Worm (Caenorhabditis elegans): ENCODE data around the gene prp-19.

The prp-19 gene

DNA sequence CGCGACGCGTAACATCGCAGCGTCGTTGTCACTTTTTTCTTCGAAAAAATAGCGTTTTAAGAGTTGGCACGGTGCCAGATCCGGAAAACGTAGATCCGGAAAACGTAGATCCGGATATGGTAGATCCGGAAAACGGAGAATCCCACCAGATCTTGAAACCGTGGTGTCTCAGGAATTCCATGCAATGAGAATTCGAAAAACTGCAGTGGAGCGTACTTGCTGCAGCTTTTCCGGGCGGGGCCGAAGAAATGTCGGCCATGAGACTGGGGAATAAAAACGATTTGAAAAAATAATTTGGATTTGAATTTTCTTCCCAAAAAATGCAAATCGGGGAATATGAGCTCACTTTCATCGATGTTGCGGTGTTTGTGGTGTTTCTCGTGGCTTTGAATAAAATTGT, 625 bp upstream of the prp-19 start, which contains the start of gene K10D2.5 (continued):
- TF ChIP-seq sptf-1 (tag; optimal IDR thresholded peaks at IDR 0.05) (no peak), Y116A8C.19 (tag; optimal IDR thresholded peaks at IDR 0.05; ENCODE audit: borderline replicate concordance) (peak; percentile 84), egl-27 (tag; optimal IDR thresholded peaks at IDR 0.05) (peak in 1 of 2 experiments; percentile 14)

DNA sequence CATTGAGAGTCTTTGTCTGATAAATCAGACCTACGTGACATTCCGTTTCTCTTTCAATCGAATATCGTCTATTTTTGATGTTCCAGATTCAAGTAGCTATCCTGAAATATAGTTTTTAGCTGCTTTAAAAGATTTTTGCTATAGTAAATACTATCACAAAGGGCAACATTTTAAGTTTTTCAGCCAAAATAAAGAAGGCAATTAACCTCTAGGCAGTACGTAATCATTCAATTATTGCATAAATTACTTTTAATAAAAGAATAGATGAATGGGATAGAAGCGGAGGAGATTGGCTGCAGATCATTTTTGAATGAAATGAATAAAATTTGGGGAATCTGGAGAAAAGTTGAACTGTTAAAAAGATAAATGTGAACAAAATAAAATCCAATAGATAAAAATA, 2.1 kb downstream of the prp-19 start, which contains the start of gene ulp-1:
ulp-1 (minus strand) TSS at position 101 of the 400 bp plus-strand sequence.
- TF ChIP-seq nhr-19 (GFP tag; conservative IDR thresholded peaks at IDR 0.05) (no peak), ama-1 (optimal IDR thresholded peaks at IDR 0.05) (no peak), lsy-2 (tag; optimal IDR thresholded peaks at IDR 0.05) (no peak), grh-1 (GFP tag; IDR thresholded peaks at IDR 0.05) (no peak), alr-1 (tag; optimal IDR thresholded peaks at IDR 0.05; ENCODE audit: borderline replicate concordance) (no peak), Y116A8C.19 (tag; optimal IDR thresholded peaks at IDR 0.05; ENCODE audit: borderline replicate concordance) (no peak), dsc-1 (tag; optimal IDR thresholded peaks at IDR 0.05) (no peak), ceh-8 (GFP tag; optimal IDR thresholded peaks at IDR 0.05) (no peak), nhr-237 (tag; optimal IDR thresholded peaks at IDR 0.05) (no peak), unc-130 (tag; optimal IDR thresholded peaks at IDR 0.05) (no peak), vab-15 (tag; optimal IDR thresholded peaks at IDR 0.05) (no peak), pqm-1 (tag; optimal IDR thresholded peaks at IDR 0.05) (no peak)

DNA sequence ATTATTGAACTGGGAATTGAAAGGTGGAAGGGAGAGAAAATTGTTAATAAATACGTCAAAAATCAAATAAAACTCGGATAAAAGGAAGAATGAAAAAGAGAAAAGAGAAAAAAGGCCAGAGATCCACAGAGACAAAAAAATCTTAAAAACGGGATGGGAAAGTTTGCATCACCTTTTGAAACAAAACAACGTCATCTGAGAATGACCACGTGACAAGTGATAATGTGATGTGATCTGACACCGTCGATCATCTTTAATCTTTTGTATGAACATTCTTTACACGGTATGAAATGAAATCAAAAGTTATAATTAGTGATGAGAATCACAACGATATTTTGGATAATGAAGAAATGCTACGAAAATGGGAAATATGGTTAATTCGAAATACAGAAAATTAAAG, 6.1 kb downstream of the prp-19 start:
- TF ChIP-seq lin-14 (GFP tag; optimal IDR thresholded peaks at IDR 0.05) (no peak), tbx-2 (tag; optimal IDR thresholded peaks at IDR 0.05) (peak; percentile 24), nhr-77 (tag; optimal IDR thresholded peaks at IDR 0.05) (no peak), unc-98 (GFP tag; IDR thresholded peaks at IDR 0.05) (no peak), nhr-84 (tag; optimal IDR thresholded peaks at IDR 0.05) (no peak), blmp-1 (tag; optimal IDR thresholded peaks at IDR 0.05) (peak; percentile 81), fkh-8 (tag; optimal IDR thresholded peaks at IDR 0.05) (no peak), snu-23 (GFP tag; optimal IDR thresholded peaks at IDR 0.05) (peak; percentile 42), unc-130 (tag; optimal IDR thresholded peaks at IDR 0.05) (no peak), nhr-85 (tag) (peak; percentile 66), dpl-1 (GFP tag; optimal IDR thresholded peaks at IDR 0.05) (peak in 1 of 3 experiments; percentile 15), nhr-12 (tag; optimal IDR thresholded peaks at IDR 0.05) (no peak), pax-3 (tag; optimal IDR thresholded peaks at IDR 0.05) (no peak), lin-39 (tag; optimal IDR thresholded peaks at IDR 0.05) (no peak), ceh-82 (tag; optimal IDR thresholded peaks at IDR 0.05) (no peak), alr-1 (tag; optimal IDR thresholded peaks at IDR 0.05; ENCODE audit: borderline replicate concordance) (no peak), nhr-71 (tag; optimal IDR thresholded peaks at IDR 0.05) (peak; percentile 15), nhr-47 (tag; optimal IDR thresholded peaks at IDR 0.05) (no peak), elt-3 (tag; optimal IDR thresholded peaks at IDR 0.05) (peak in 1 of 6 experiments; percentile 50), tlp-1 (tag; optimal IDR thresholded peaks at IDR 0.05) (no peak), efl-3 (GFP tag; optimal IDR thresholded peaks at IDR 0.05) (no peak), skn-1 (tag; optimal IDR thresholded peaks at IDR 0.05) (no peak), ceh-88 (GFP tag; IDR thresholded peaks at IDR 0.05) (no peak), swsn-7 (tag; optimal IDR thresholded peaks at IDR 0.05) (no peak), nhr-20 (tag; optimal IDR thresholded peaks at IDR 0.05) (peak; percentile 44)

DNA sequence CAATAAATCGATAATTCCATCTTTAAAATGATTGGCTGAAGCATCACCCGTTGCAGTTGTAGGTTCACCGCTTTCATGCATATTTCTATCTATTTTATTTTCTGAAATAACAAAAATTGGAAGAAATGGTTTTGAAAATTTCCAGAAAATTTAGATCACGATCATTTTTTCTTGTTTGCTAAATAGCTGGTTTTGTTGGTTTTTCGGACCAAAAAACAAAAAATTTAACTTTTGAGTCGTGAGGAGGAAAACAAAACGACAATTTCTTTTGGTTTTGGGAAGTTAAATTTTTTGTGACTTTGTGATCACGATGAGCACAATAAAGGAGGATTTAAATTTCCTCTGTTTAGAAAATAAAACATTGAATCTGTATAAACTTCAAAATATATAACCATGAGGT, 6.6 kb downstream of the prp-19 start, which contains the start of gene T10F2.2:
T10F2.2 (minus strand) TSS at position 101 of the 400 bp plus-strand sequence.
- TF ChIP-seq nhr-71 (tag; optimal IDR thresholded peaks at IDR 0.05) (no peak), fkh-4 (tag; optimal IDR thresholded peaks at IDR 0.05; ENCODE audit: borderline replicate concordance) (no peak), mdl-1 (tag; optimal IDR thresholded peaks at IDR 0.05) (no peak), ceh-63 (GFP tag; optimal IDR thresholded peaks at IDR 0.05) (no peak), hlh-17 (GFP tag; optimal IDR thresholded peaks at IDR 0.05; ENCODE audit: borderline replicate concordance) (no peak), egl-13 (tag; optimal IDR thresholded peaks at IDR 0.05) (no peak), ceh-90 (tag; optimal IDR thresholded peaks at IDR 0.05) (no peak), mef-2 (tag; optimal IDR thresholded peaks at IDR 0.05) (no peak), mab-9 (GFP tag; IDR thresholded peaks at IDR 0.05) (no peak), nhr-12 (tag; optimal IDR thresholded peaks at IDR 0.05) (no peak), fos-1 (tag; optimal IDR thresholded peaks at IDR 0.05) (no peak), nhr-20 (tag; optimal IDR thresholded peaks at IDR 0.05) (no peak), nhr-77 (tag; optimal IDR thresholded peaks at IDR 0.05) (no peak), dsc-1 (tag; optimal IDR thresholded peaks at IDR 0.05) (no peak), unc-130 (tag; optimal IDR thresholded peaks at IDR 0.05) (no peak), fkh-10 (GFP tag; optimal IDR thresholded peaks at IDR 0.05) (no peak), ets-5 (GFP tag; IDR thresholded peaks at IDR 0.05) (no peak)

All from whole organism, L1 larva.